Worm (Caenorhabditis elegans) whole organism, young adult: ENCODE measurements around the gene srx-111.

ENCODE experiments used
- B0019.2 ChIP-seq: fragments of 200-800 bp; sonication (Bioruptor generic); conservative IDR thresholded peaks from 2 replicates; pipeline ENCODE4 v1.3.6; 2022; ENCODE audit warnings: missing genetic modification reagents, missing genetic modification characterization, missing compliant biosample characterization
- C06A6.2 ChIP-seq: fragments of 200-800 bp; sonication (Bioruptor generic); conservative IDR thresholded peaks from 2 replicates; pipeline ENCODE4 v1.3.6; 2022; ENCODE audit warnings: missing genetic modification characterization, missing compliant biosample characterization
- C17E4.6 ChIP-seq: fragments of 200-800 bp; sonication (Bioruptor generic); IDR thresholded peaks from 2 replicates; pipeline ENCODE4 v1.3.6; 2022; ENCODE audit warnings: missing genetic modification reagents, missing genetic modification characterization, missing compliant biosample characterization
- F23B12.7 ChIP-seq: sonication (generic microtip); optimal IDR thresholded peaks from 2 replicates; lab custom pipeline; 2017; ENCODE audit warnings: missing genetic modification characterization, mild to moderate bottlenecking, missing compliant biosample characterization, antibody characterized with exemption, moderate library complexity; ENCODE audit not compliant: insufficient read depth
- F39B2.1 ChIP-seq: fragments of 200-800 bp; sonication (Bioruptor generic); IDR thresholded peaks from 2 replicates; pipeline ENCODE4 v1.3.6; 2022; ENCODE audit warnings: missing genetic modification reagents, missing genetic modification characterization, missing compliant biosample characterization
- F52B5.7 ChIP-seq: sonication (generic microtip); optimal IDR thresholded peaks from 2 replicates; lab custom pipeline; 2016; ENCODE audit warnings: mild to moderate bottlenecking, missing genetic modification characterization, missing compliant biosample characterization
- T07F8.4 ChIP-seq: sonication (generic microtip); optimal IDR thresholded peaks from 2 replicates; lab custom pipeline; 2016; ENCODE audit warnings: mild to moderate bottlenecking, missing genetic modification characterization, moderate library complexity, missing compliant biosample characterization
- ZK185.1 ChIP-seq: sonication (generic microtip); optimal IDR thresholded peaks from 2 replicates; lab custom pipeline; 2016; ENCODE audit warnings: mild to moderate bottlenecking, missing genetic modification characterization, missing compliant biosample characterization; ENCODE audit not compliant: poor library complexity, severe bottlenecking
- ama-1 ChIP-seq, 3 experiments: fragments of 150-350 bp in 1 of 3; sonication (generic microtip) in 2 of 3; optimal IDR thresholded peaks; 2 replicates each; lab custom pipeline; 2014 to 2018; ENCODE audit warnings: missing biosample characterization in 2 of 3, missing genetic modification characterization in 2 of 3, missing genetic modification reagents in 2 of 3
- aptf-2 ChIP-seq: fragments of 200-800 bp; sonication (Bioruptor generic); conservative IDR thresholded peaks from 2 replicates; pipeline ENCODE4 v1.3.6; 2022; ENCODE audit warnings: missing genetic modification reagents, missing genetic modification characterization, missing compliant biosample characterization
- attf-6 ChIP-seq: fragments of 200-800 bp; sonication (Bioruptor generic); IDR thresholded peaks from 2 replicates; pipeline ENCODE4 v1.3.6; 2022; ENCODE audit warnings: missing genetic modification reagents, missing genetic modification characterization, missing compliant biosample characterization
- bed-1 ChIP-seq: fragments of 200-800 bp; sonication (Bioruptor generic); IDR thresholded peaks from 2 replicates; pipeline ENCODE4 v1.3.6; 2022; ENCODE audit warnings: missing genetic modification reagents, missing genetic modification characterization, missing compliant biosample characterization
- bed-2 ChIP-seq: fragments of 200-800 bp; sonication (Bioruptor generic); IDR thresholded peaks from 2 replicates; pipeline ENCODE4 v1.3.6; 2022; ENCODE audit warnings: missing genetic modification reagents, missing genetic modification characterization, missing compliant biosample characterization
- ccch-3 ChIP-seq: fragments of 200-800 bp; sonication (Bioruptor generic); optimal IDR thresholded peaks from 2 replicates; lab custom pipeline; 2018; ENCODE audit warnings: mild to moderate bottlenecking, missing genetic modification characterization, missing compliant biosample characterization
- ceh-100 ChIP-seq: fragments of 200-800 bp; sonication (Bioruptor generic); IDR thresholded peaks from 2 replicates; pipeline ENCODE4 v1.3.6; 2022; ENCODE audit warnings: missing genetic modification reagents, missing genetic modification characterization, missing compliant biosample characterization
- ceh-40 ChIP-seq: fragments of 200-800 bp; sonication (Bioruptor generic); IDR thresholded peaks from 2 replicates; pipeline ENCODE4 v1.3.6; 2022; ENCODE audit warnings: missing genetic modification characterization, missing compliant biosample characterization
- ceh-91 ChIP-seq: fragments of 200-800 bp; sonication (Bioruptor generic); IDR thresholded peaks from 2 replicates; pipeline ENCODE4 v1.3.6; 2022; ENCODE audit warnings: missing genetic modification reagents, missing genetic modification characterization, missing compliant biosample characterization
- efl-1 ChIP-seq: fragments of 150-350 bp; optimal IDR thresholded peaks from 2 replicates; lab custom pipeline; 2014; ENCODE audit warnings: missing biosample characterization, missing genetic modification reagents, missing genetic modification characterization
- egl-44 ChIP-seq: fragments of 200-800 bp; sonication (Bioruptor generic); IDR thresholded peaks from 2 replicates; pipeline ENCODE4 v1.3.6; 2022; ENCODE audit warnings: missing genetic modification reagents, missing genetic modification characterization, missing compliant biosample characterization
- ets-4 ChIP-seq: fragments of 200-800 bp; sonication (Bioruptor generic); optimal IDR thresholded peaks from 2 replicates; lab custom pipeline; 2018; ENCODE audit warnings: mild to moderate bottlenecking, missing genetic modification characterization, missing compliant biosample characterization
- hmg-20 ChIP-seq: fragments of 200-800 bp; sonication (Bioruptor generic); IDR thresholded peaks from 2 replicates; pipeline ENCODE4 v1.3.6; 2022; ENCODE audit warnings: missing genetic modification reagents, missing genetic modification characterization, missing compliant biosample characterization
- lag-1 ChIP-seq: fragments of 200-800 bp; sonication (Bioruptor generic); IDR thresholded peaks from 2 replicates; pipeline ENCODE4 v1.3.6; 2022; ENCODE audit warnings: missing genetic modification reagents, missing genetic modification characterization, missing compliant biosample characterization
- let-526 ChIP-seq: fragments of 200-800 bp; sonication (Bioruptor generic); IDR thresholded peaks from 2 replicates; pipeline ENCODE4 v1.3.6; 2022; ENCODE audit warnings: missing genetic modification reagents, missing genetic modification characterization, missing compliant biosample characterization
- lin-35 ChIP-seq, 3 experiments: fragments of 150-350 bp in 2 of 3; sonication (generic microtip) in 1 of 3; optimal IDR thresholded peaks; 2 replicates each; lab custom pipeline; 2014 to 2018; ENCODE audit warnings: missing biosample characterization in 3 of 3, missing genetic modification characterization in 3 of 3, missing genetic modification reagents in 3 of 3
- lin-40 ChIP-seq: sonication (generic microtip); optimal IDR thresholded peaks from 2 replicates; lab custom pipeline; 2016; ENCODE audit warnings: missing genetic modification characterization, mild to moderate bottlenecking, missing compliant biosample characterization, missing genotype, missing genetic modification reagents
- lin-54 ChIP-seq: fragments of 200-800 bp; sonication (Bioruptor generic); optimal IDR thresholded peaks from 2 replicates; lab custom pipeline; 2018; ENCODE audit warnings: mild to moderate bottlenecking, missing genetic modification characterization, missing compliant biosample characterization
- lsy-27 ChIP-seq: sonication (generic microtip); optimal IDR thresholded peaks from 2 replicates; lab custom pipeline; 2017; ENCODE audit warnings: missing genetic modification characterization, mild to moderate bottlenecking, missing compliant biosample characterization, antibody characterized with exemption, missing genotype, borderline replicate concordance; ENCODE audit not compliant: insufficient read depth
- madf-10 ChIP-seq: sonication (generic microtip); optimal IDR thresholded peaks from 2 replicates; lab custom pipeline; 2016; ENCODE audit warnings: mild to moderate bottlenecking, missing genetic modification characterization, missing compliant biosample characterization
- madf-3 ChIP-seq: fragments of 200-800 bp; sonication (Bioruptor generic); IDR thresholded peaks from 2 replicates; pipeline ENCODE4 v1.3.6; 2022; ENCODE audit warnings: missing genetic modification reagents, missing genetic modification characterization, missing compliant biosample characterization
- madf-8 ChIP-seq: fragments of 200-800 bp; sonication (Bioruptor generic); conservative IDR thresholded peaks from 2 replicates; pipeline ENCODE4 v1.3.6; 2022; ENCODE audit warnings: missing genetic modification reagents, missing genetic modification characterization, missing compliant biosample characterization
- mcd-1 ChIP-seq: fragments of 200-800 bp; sonication (Bioruptor generic); IDR thresholded peaks from 2 replicates; pipeline ENCODE4 v1.3.6; 2022; ENCODE audit warnings: missing genetic modification reagents, missing genetic modification characterization, missing compliant biosample characterization
- mel-28 ChIP-seq: sonication (generic microtip); optimal IDR thresholded peaks from 2 replicates; lab custom pipeline; 2016; ENCODE audit warnings: borderline replicate concordance, mild to moderate bottlenecking, missing genetic modification characterization, missing compliant biosample characterization
- mes-4 ChIP-seq: sonication (generic microtip); optimal IDR thresholded peaks from 2 replicates; lab custom pipeline; 2016; ENCODE audit warnings: missing genotype, missing genetic modification characterization, missing compliant biosample characterization
- nhr-179 ChIP-seq: sonication (generic microtip); optimal IDR thresholded peaks from 2 replicates; lab custom pipeline; 2016; ENCODE audit warnings: mild to moderate bottlenecking, missing genetic modification characterization, missing compliant biosample characterization
- nhr-80 ChIP-seq: sonication (generic microtip); optimal IDR thresholded peaks from 2 replicates; lab custom pipeline; 2016; ENCODE audit warnings: missing genetic modification characterization, missing compliant biosample characterization
- rcor-1 ChIP-seq: fragments of 200-800 bp; sonication (Bioruptor generic); IDR thresholded peaks from 2 replicates; pipeline ENCODE4 v1.3.6; 2022; ENCODE audit warnings: missing genetic modification reagents, missing genetic modification characterization, missing compliant biosample characterization
- rpc-1 ChIP-seq, 2 experiments: fragments of 150-350 bp in 1 of 2; sonication (generic microtip) in 1 of 2; optimal IDR thresholded peaks; 2 replicates each; lab custom pipeline; 2014 to 2018; ENCODE audit warnings: missing biosample characterization in 1 of 2, missing genetic modification characterization in 1 of 2, missing genetic modification reagents in 1 of 2, missing genotype in 1 of 2
- sdz-38 ChIP-seq: sonication (generic microtip); optimal IDR thresholded peaks from 2 replicates; lab custom pipeline; 2016; ENCODE audit warnings: missing genotype, missing genetic modification characterization, missing compliant biosample characterization
- snpc-1.3 ChIP-seq: sonication (generic microtip); optimal IDR thresholded peaks from 2 replicates; lab custom pipeline; 2017; ENCODE audit warnings: missing genetic modification characterization, mild to moderate bottlenecking, missing compliant biosample characterization, antibody characterized with exemption, moderate library complexity, missing genotype, missing genetic modification reagents; ENCODE audit not compliant: insufficient read depth
- snpc-3.4 ChIP-seq: sonication (generic microtip); optimal IDR thresholded peaks from 2 replicates; lab custom pipeline; 2017; ENCODE audit warnings: missing genetic modification characterization, mild to moderate bottlenecking, missing compliant biosample characterization, antibody characterized with exemption, moderate library complexity, missing genotype, missing genetic modification reagents
- sptf-2 ChIP-seq: fragments of 200-800 bp; sonication (Bioruptor generic); optimal IDR thresholded peaks from 2 replicates; lab custom pipeline; 2018; ENCODE audit warnings: mild to moderate bottlenecking, missing genetic modification characterization, missing compliant biosample characterization
- tbp1 ChIP-seq: fragments of 200-800 bp; sonication (Bioruptor generic); optimal IDR thresholded peaks from 2 replicates; lab custom pipeline; 2018; ENCODE audit warnings: mild to moderate bottlenecking, missing genetic modification characterization, missing compliant biosample characterization
- tlf-1 ChIP-seq: fragments of 200-800 bp; sonication (Bioruptor generic); optimal IDR thresholded peaks from 2 replicates; lab custom pipeline; 2018; ENCODE audit warnings: mild to moderate bottlenecking, missing genetic modification characterization, missing compliant biosample characterization
- unc-62 ChIP-seq: fragments of 150-350 bp; optimal IDR thresholded peaks from 2 replicates; lab custom pipeline; 2014; ENCODE audit warnings: missing biosample characterization, missing genetic modification reagents, missing genetic modification characterization
- xnd-1 ChIP-seq: sonication (generic microtip); optimal IDR thresholded peaks from 2 replicates; lab custom pipeline; 2016; ENCODE audit warnings: missing genotype, missing genetic modification reagents, missing genetic modification characterization, missing compliant biosample characterization
- zfh-2 ChIP-seq: fragments of 200-800 bp; sonication (Bioruptor generic); conservative IDR thresholded peaks from 2 replicates; pipeline ENCODE4 v1.3.6; 2022; ENCODE audit warnings: missing genetic modification reagents, missing genetic modification characterization, missing compliant biosample characterization
- zim-3 ChIP-seq: sonication (generic microtip); optimal IDR thresholded peaks from 2 replicates; lab custom pipeline; 2017; ENCODE audit warnings: mild to moderate bottlenecking, missing genetic modification characterization, moderate library complexity, missing compliant biosample characterization
- ztf-6 ChIP-seq: fragments of 200-800 bp; sonication (Bioruptor generic); IDR thresholded peaks from 2 replicates; pipeline ENCODE4 v1.3.6; 2022; ENCODE audit warnings: missing genetic modification reagents, missing genetic modification characterization, missing compliant biosample characterization

The srx-111 gene

DNA sequence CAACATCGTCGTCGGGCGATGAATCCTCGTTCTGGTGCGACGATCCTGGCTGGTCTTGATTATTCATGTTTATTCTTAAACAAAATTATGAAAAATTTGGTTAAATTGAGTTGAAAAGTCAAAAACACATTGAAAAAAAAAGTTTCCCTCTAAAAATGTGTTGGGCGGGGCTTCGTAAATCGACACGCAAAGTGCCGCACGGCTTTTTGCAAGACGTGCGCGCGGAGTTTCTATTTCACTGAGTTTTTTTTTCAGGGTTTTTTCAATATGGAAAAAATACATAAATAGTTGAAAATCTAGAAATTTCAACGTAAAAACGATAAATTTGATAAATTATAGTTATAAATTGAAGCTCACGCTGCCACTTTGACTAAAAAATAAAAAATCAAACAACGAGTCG is 50.5 kb downstream of the srx-111 start, which contains the start of gene F54D10.5 (continued):
- TF ChIP-seq sdz-38 (no peak), nhr-179 (no peak), egl-44 (no peak), ama-1 (optimal IDR thresholded peaks at IDR 0.05; lab: Kevin White, UChicago) (no peak), ama-1 (GFP tag; optimal IDR thresholded peaks at IDR 0.05; lab: Kevin White, UChicago) (no peak), bed-2 (GFP tag; lab: Robert Waterston, UW) (no peak), madf-3 (GFP tag; lab: Robert Waterston, UW) (no peak), efl-1 (peak; percentile 43), mel-28 (no peak), nhr-80 (tag; lab: Kevin White, UChicago) (no peak), ztf-6 (GFP tag; lab: Robert Waterston, UW) (no peak), zfh-2 (GFP tag; lab: Robert Waterston, UW) (no peak), tlf-1 (GFP tag; lab: Kevin White, UChicago) (no peak), lag-1 (GFP tag; lab: Robert Waterston, UW) (no peak), snpc-3.4 (tag; lab: Kevin White, UChicago) (peak; percentile 25), rpc-1 (optimal IDR thresholded peaks at IDR 0.05; lab: Kevin White, UChicago) (peak; percentile 25), rpc-1 (tag; optimal IDR thresholded peaks at IDR 0.05; lab: Kevin White, UChicago) (no peak), tbp1 (peak; percentile 14), unc-62 (GFP tag; lab: Kevin White, UChicago) (no peak), B0019.2 (no peak), hmg-20 (no peak), let-526 (GFP tag; lab: Robert Waterston, UW) (no peak), mes-4 (tag; lab: Kevin White, UChicago) (no peak), ets-4 (GFP tag; lab: Kevin White, UChicago) (no peak), C06A6.2 (GFP tag; lab: Robert Waterston, UW) (no peak; the same call in 1 of the 2 replicates), bed-1 (GFP tag; lab: Robert Waterston, UW) (no peak), mcd-1 (GFP tag; lab: Robert Waterston, UW) (peak; percentile 73), sptf-2 (GFP tag; lab: Kevin White, UChicago) (no peak), lin-35 (GFP tag; optimal IDR thresholded peaks at IDR 0.05; lab: Kevin White, UChicago) (peak in 1 of 3 experiments; percentile 83), lsy-27 (no peak)

DNA sequence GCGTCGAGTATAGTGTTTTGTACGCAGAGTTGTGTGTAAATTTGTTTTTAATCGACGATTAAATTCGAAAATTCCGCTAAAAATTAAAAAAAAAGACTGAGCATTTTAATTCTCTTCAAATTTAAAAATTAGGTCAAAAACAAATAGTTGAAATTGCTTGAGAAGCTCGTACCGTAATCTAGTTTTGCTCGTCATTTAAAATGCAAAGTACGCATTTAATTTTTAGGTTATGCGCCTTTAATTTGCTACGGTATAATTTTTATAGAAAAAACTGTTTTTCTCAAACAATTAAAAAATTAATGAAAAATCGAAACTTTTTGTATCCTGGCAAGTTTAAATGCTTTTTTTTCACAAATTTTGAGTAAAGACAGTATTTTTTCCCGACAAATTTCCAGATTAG is 51.0 kb downstream of the srx-111 start:
- TF ChIP-seq F39B2.1 (GFP tag; lab: Robert Waterston, UW) (no peak), nhr-80 (tag; lab: Kevin White, UChicago) (no peak), rcor-1 (GFP tag; lab: Robert Waterston, UW) (no peak), attf-6 (GFP tag; lab: Robert Waterston, UW) (no peak), madf-8 (GFP tag; lab: Robert Waterston, UW) (peak; percentile 79), lin-40 (tag; lab: Kevin White, UChicago) (no peak), let-526 (GFP tag; lab: Robert Waterston, UW) (no peak), aptf-2 (GFP tag; lab: Robert Waterston, UW) (no peak), C17E4.6 (GFP tag; lab: Robert Waterston, UW) (no peak), snpc-1.3 (tag; lab: Kevin White, UChicago) (peak; percentile 12), zim-3 (no peak), ceh-100 (GFP tag; lab: Robert Waterston, UW) (no peak), F23B12.7 (tag; lab: Kevin White, UChicago) (no peak), xnd-1 (tag; lab: Kevin White, UChicago) (peak; percentile 98), bed-1 (GFP tag; lab: Robert Waterston, UW) (no peak), ZK185.1 (no peak), B0019.2 (no peak), ccch-3 (no peak), F52B5.7 (tag; lab: Kevin White, UChicago) (no peak), T07F8.4 (tag; lab: Kevin White, UChicago) (no peak), madf-10 (tag; lab: Kevin White, UChicago) (no peak), tlf-1 (GFP tag; lab: Kevin White, UChicago) (no peak), ceh-40 (GFP tag; lab: Robert Waterston, UW) (no peak), snpc-3.4 (tag; lab: Kevin White, UChicago) (no peak), ceh-91 (GFP tag; lab: Robert Waterston, UW) (peak; percentile 61; the same call in 1 of the 2 replicates), lin-54 (GFP tag; lab: Kevin White, UChicago) (no peak)
